Worm (Caenorhabditis elegans): ENCODE results near the gene eftu-2.
A peak's percentile ranks its signal among the peaks of the same experiment; 100 is the strongest.

The eftu-2 gene

DNA sequence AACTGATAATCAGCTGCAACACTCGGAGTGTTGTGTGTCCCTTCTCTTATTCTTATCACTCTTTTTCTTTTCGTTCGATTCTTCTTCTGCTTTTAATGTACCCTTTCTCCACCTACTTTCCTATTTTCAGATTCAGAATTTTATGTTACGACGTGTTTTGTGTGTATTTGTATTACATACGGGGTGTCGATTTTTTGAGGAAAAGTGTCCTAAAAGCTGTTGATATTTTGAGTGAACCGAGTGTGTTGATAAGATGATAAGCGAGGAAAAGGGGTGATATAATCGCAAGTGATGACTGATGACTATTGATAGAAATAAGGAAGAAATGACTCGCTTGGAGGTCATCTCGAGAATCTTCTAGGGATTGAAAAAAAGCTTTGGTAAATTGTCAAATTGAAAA, 28.0 kb upstream of the eftu-2 start (continued):
- no peak for TF ChIP-seq sdz-12 (GFP tag; optimal IDR thresholded peaks at IDR 0.05)
- no peak for TF ChIP-seq daf-16 (GFP tag; optimal IDR thresholded peaks at IDR 0.05)
- peak; percentile 84 for TF ChIP-seq daf-16 (tag; optimal IDR thresholded peaks at IDR 0.05)
- TF ChIP-seq cey-2 (tag; optimal IDR thresholded peaks at IDR 0.05; ENCODE audit: borderline replicate concordance, insufficient read depth): no peak
- no peak for TF ChIP-seq ZK546.5 (tag; optimal IDR thresholded peaks at IDR 0.05)
- no peak for TF ChIP-seq R02D3.7 (tag; optimal IDR thresholded peaks at IDR 0.05)
- no peak for TF ChIP-seq lin-13 (GFP tag; optimal IDR thresholded peaks at IDR 0.05)
- no peak for TF ChIP-seq unc-39 (tag; optimal IDR thresholded peaks at IDR 0.05)
- TF ChIP-seq lin-1 (GFP tag; IDR thresholded peaks at IDR 0.05): no peak
- no peak for TF ChIP-seq unc-130 (GFP tag; optimal IDR thresholded peaks at IDR 0.05)
- no peak for TF ChIP-seq F44E2.7 (GFP tag; IDR thresholded peaks at IDR 0.05)

DNA sequence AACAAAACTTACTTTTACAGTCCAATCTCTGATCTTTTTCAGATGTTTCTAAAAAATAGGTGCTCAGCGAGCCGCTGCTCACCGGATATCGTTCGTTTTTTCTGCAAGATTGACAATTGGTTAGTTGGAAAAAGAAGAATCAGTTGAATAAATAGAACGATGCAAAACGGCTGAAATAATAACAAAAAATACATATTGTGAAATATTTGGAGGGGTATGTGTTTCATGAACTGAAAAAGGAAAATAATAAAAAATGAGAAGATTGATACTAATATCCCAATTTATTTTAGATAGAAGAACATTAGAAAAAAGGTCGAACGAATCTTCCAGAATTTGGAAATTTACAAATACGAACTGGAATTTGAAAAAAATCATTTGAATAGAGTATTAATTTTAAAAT, 27.3 kb upstream of the eftu-2 start, which contains the start of gene frm-2:
TSS of gene frm-2 (minus strand) at position 101 of the 400 bp plus-strand sequence.
- no peak for TF ChIP-seq fkh-10 (GFP tag; optimal IDR thresholded peaks at IDR 0.05)
- TF ChIP-seq nhr-11 (tag; optimal IDR thresholded peaks at IDR 0.05): no peak
- TF ChIP-seq ceh-28 (tag; optimal IDR thresholded peaks at IDR 0.05): no peak
- no peak for TF ChIP-seq nhr-102 (tag; optimal IDR thresholded peaks at IDR 0.05)
- TF ChIP-seq ceh-62 (tag; optimal IDR thresholded peaks at IDR 0.05): no peak
- no peak for TF ChIP-seq nhr-77 (tag; optimal IDR thresholded peaks at IDR 0.05)
- no peak for TF ChIP-seq aha-1 (tag)
- no peak for TF ChIP-seq lin-38 (GFP tag; IDR thresholded peaks at IDR 0.05)

DNA sequence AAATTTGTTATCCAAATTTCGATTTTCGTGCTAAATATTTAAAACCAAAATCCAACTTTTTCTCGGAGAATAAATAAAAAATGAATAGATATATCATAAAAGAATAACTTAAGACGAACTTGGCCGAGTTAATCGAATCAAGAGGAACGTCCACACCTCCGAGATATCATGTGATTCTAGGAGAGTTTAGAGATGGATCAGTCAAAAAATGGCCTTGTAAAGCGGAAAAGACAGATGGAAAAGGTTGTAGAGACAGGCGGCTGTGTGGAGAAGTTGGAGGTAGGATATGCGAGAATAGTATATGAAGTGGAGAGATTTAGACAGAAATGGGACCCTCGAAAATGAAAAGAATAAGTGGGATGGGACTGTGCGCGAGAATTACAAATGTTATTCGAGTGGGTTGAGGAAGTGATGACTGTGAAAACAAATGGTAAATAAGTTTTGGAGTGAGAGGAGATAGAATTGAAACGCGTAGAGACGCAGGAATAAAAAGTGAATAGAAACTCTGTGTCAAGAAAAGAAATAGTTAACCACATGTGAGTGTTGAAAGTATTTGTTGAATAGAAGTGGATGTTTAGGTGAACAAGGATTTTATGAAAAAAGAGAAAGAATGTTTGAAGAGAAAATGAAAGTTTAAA, 26.5 kb upstream of the eftu-2 start:
- peak; percentile 29 for TF ChIP-seq hlh-30 (tag; optimal IDR thresholded peaks at IDR 0.05; ENCODE audit: insufficient read depth)
- no peak for TF ChIP-seq pqm-1 (tag; optimal IDR thresholded peaks at IDR 0.05)
- TF ChIP-seq nhr-28 (tag; optimal IDR thresholded peaks at IDR 0.05): peak; percentile 14
- peak; percentile 66 for TF ChIP-seq aha-1 (tag)
- peak; percentile 22 for TF ChIP-seq nhr-25 (tag; optimal IDR thresholded peaks at IDR 0.05; ENCODE audit: borderline replicate concordance, insufficient read depth)
- no peak for TF ChIP-seq ceh-82 (tag; optimal IDR thresholded peaks at IDR 0.05)

DNA sequence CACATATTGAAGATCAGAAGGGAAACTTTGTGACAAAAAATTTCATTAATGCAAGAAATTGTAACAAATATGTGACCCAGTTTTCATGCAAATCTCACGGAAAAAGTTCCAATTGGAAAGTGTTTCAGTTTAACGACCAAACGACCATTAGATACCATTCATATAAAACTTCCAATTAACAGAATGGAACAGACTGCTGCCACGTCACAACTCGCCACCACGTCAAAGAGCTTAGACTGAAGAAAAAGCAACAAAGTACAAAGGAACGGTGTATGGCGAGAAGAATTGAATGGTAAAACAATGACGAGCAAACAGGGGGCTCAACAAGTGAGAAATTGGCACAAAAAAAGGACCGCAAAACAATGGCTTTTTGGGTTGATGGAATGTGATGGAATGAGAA, 24.0 kb upstream of the eftu-2 start, which contains the start of gene T04C9.3:
TSS of gene T04C9.3 (plus strand) at position 301 of the 400 bp plus-strand sequence.
- no peak for TF ChIP-seq nhr-28 (tag; optimal IDR thresholded peaks at IDR 0.05)
- TF ChIP-seq zip-11 (GFP tag; IDR thresholded peaks at IDR 0.05): no peak
- TF ChIP-seq zfp-2 (tag; optimal IDR thresholded peaks at IDR 0.05): no peak
- TF ChIP-seq nhr-6 (tag; optimal IDR thresholded peaks at IDR 0.05): no peak
- TF ChIP-seq ZK546.5 (tag; optimal IDR thresholded peaks at IDR 0.05): no peak
- no peak for TF ChIP-seq lir-3 (tag; optimal IDR thresholded peaks at IDR 0.05)
- no peak for TF ChIP-seq Y48G9A.11 (GFP tag; IDR thresholded peaks at IDR 0.05)
- no peak for TF ChIP-seq nhr-77 (tag; optimal IDR thresholded peaks at IDR 0.05)
- no peak for TF ChIP-seq nhr-41 (GFP tag; IDR thresholded peaks at IDR 0.05)
- TF ChIP-seq lsy-2 (tag; optimal IDR thresholded peaks at IDR 0.05): no peak
- TF ChIP-seq D1046.2 (GFP tag; IDR thresholded peaks at IDR 0.05): no peak

DNA sequence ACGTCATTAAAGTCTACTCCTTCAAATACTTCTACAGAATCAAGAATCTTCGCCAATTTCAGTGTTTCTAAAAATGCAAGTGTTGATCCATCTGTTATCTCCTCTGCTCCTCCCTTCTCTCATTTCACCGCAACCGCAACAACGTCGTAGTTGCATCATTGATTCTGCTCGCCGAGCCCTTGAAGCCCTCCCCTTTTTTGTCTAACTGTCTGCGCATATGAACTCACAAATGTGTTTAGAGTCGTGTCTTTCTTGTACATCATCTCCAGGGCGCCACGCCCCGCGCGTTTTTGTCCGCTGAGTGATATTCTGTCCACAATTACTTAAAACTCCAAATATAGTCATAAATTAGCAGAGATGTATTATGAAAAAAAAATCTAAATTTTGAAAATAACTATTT, 21.4 kb upstream of the eftu-2 start:
- TF ChIP-seq nhr-25 (tag; optimal IDR thresholded peaks at IDR 0.05; ENCODE audit: borderline replicate concordance, insufficient read depth) (no peak), lsy-2 (tag; optimal IDR thresholded peaks at IDR 0.05) (peak in 1 of 2 experiments; percentile 4), nhr-237 (tag; optimal IDR thresholded peaks at IDR 0.05) (no peak), aha-1 (tag) (peak; percentile 96), mes-2 (tag; optimal IDR thresholded peaks at IDR 0.05; ENCODE audit: poor library complexity, severe bottlenecking) (peak; percentile 10), hmg-1.1 (GFP tag; IDR thresholded peaks at IDR 0.05) (peak; percentile 40; the same call in 1 of the 2 replicates)

Data from whole organism, L4 larva.